Fruit fly (Drosophila melanogaster) whole organism, embryonic: Measurements from ENCODE around the gene CG17764.
A peak's percentile ranks its signal among the peaks of the same experiment; 100 is the strongest.

Experiments used
- Atf6 ChIP-seq: fragments of 200-800 bp; sonication (Bioruptor generic); IDR thresholded peaks from 2 replicates; pipeline ENCODE4 v1.3.6; 2022; ENCODE audit warnings: missing biosample characterization, missing genetic modification characterization
- Blimp-1 ChIP-seq: fragments of 200-800 bp; sonication (Bioruptor generic); optimal IDR thresholded peaks from 3 replicates; lab custom pipeline; 2018; ENCODE audit warnings: missing biosample characterization, missing genetic modification characterization, mild to moderate bottlenecking, moderate library complexity, missing genetic modification reagents
- CG10209 ChIP-seq: fragments of 200-800 bp; sonication (Bioruptor generic); optimal IDR thresholded peaks from 3 replicates; lab custom pipeline; 2017; ENCODE audit warnings: missing biosample characterization, mild to moderate bottlenecking, missing genetic modification characterization, missing genetic modification reagents
- CG1024 ChIP-seq: fragments of 200-800 bp; sonication (Bioruptor generic); IDR thresholded peaks from 2 replicates; pipeline ENCODE4 v1.3.6; 2022; ENCODE audit warnings: missing biosample characterization, missing genetic modification characterization
- CG10979 ChIP-seq: fragments of 200-800 bp; sonication (Bioruptor generic); optimal IDR thresholded peaks from 2 replicates; lab custom pipeline; 2018; ENCODE audit warnings: missing biosample characterization, mild to moderate bottlenecking, missing genetic modification characterization, moderate library complexity
- CG11560 ChIP-seq: fragments of 200-800 bp; sonication (Bioruptor generic); IDR thresholded peaks from 3 replicates; pipeline ENCODE4 v1.3.6; 2022; ENCODE audit warnings: missing biosample characterization, missing genetic modification characterization
- CG11723 ChIP-seq: fragments of 200-800 bp; sonication (Bioruptor generic); optimal IDR thresholded peaks from 2 replicates; lab custom pipeline; 2017; ENCODE audit warnings: missing biosample characterization, mild to moderate bottlenecking, missing genetic modification characterization
- CG13287 ChIP-seq: fragments of 200-800 bp; sonication (Bioruptor generic); IDR thresholded peaks from 2 replicates; pipeline ENCODE4 v1.3.6; 2022; ENCODE audit warnings: missing biosample characterization, missing genetic modification characterization; ENCODE audit not compliant: partially characterized antibody
- CG13894 ChIP-seq: fragments of 200-800 bp; sonication (Bioruptor generic); optimal IDR thresholded peaks from 3 replicates; lab custom pipeline; 2018; ENCODE audit warnings: missing biosample characterization, mild to moderate bottlenecking, missing genetic modification characterization, moderate library complexity
- CG16779 ChIP-seq: fragments of 200-800 bp; sonication (Bioruptor generic); IDR thresholded peaks from 2 replicates; pipeline ENCODE4 v1.3.6; 2022; ENCODE audit warnings: missing biosample characterization, missing genetic modification characterization
- CG2120 ChIP-seq: fragments of 200-800 bp; sonication (Bioruptor generic); optimal IDR thresholded peaks from 3 replicates; lab custom pipeline; 2016; ENCODE audit warnings: missing biosample characterization, missing genetic modification characterization
- CG2129 ChIP-seq: fragments of 200-800 bp; sonication (Bioruptor generic); IDR thresholded peaks from 2 replicates; pipeline ENCODE4 v1.3.6; 2022; ENCODE audit warnings: missing biosample characterization, missing genetic modification characterization; ENCODE audit not compliant: partially characterized antibody
- CG2889 ChIP-seq: fragments of 200-800 bp; sonication (Bioruptor generic); IDR thresholded peaks from 3 replicates; pipeline ENCODE4 v1.3.6; 2022; ENCODE audit warnings: missing biosample characterization, missing genetic modification characterization
- CG32532 ChIP-seq: fragments of 200-800 bp; sonication (Bioruptor generic); IDR thresholded peaks from 2 replicates; pipeline ENCODE4 v1.3.6; 2022; ENCODE audit warnings: missing biosample characterization, missing genetic modification characterization
- CG32772 ChIP-seq: fragments of 200-800 bp; sonication (Bioruptor generic); IDR thresholded peaks from 2 replicates; pipeline ENCODE4 v1.3.6; 2022; ENCODE audit warnings: missing biosample characterization, missing genetic modification characterization
- CG34422 ChIP-seq: fragments of 200-800 bp; sonication (Bioruptor generic); IDR thresholded peaks from 3 replicates; pipeline ENCODE4 v1.3.6; 2022; ENCODE audit warnings: missing biosample characterization, missing genetic modification characterization
- CG3847 ChIP-seq: fragments of 200-800 bp; sonication (Bioruptor generic); IDR thresholded peaks from 2 replicates; pipeline ENCODE4 v1.3.6; 2022; ENCODE audit warnings: missing biosample characterization, missing genetic modification characterization
- CG4328 ChIP-seq: fragments of 200-800 bp; sonication (Bioruptor generic); optimal IDR thresholded peaks from 3 replicates; lab custom pipeline; 2017; ENCODE audit warnings: missing biosample characterization, missing genetic modification reagents, missing genetic modification characterization
- CG4404 ChIP-seq: fragments of 200-800 bp; sonication (Bioruptor generic); IDR thresholded peaks from 2 replicates; pipeline ENCODE4 v1.3.6; 2022; ENCODE audit warnings: missing biosample characterization, missing genetic modification characterization
- CG4707 ChIP-seq: fragments of 200-800 bp; sonication (Bioruptor generic); optimal IDR thresholded peaks from 2 replicates; lab custom pipeline; 2018; ENCODE audit warnings: missing biosample characterization, mild to moderate bottlenecking, missing genetic modification characterization, moderate library complexity
- CG5180 ChIP-seq: fragments of 200-800 bp; sonication (Bioruptor generic); optimal IDR thresholded peaks from 3 replicates; lab custom pipeline; 2017; ENCODE audit warnings: missing biosample characterization, missing genetic modification characterization, mild to moderate bottlenecking, moderate library complexity, missing genetic modification reagents
- CG6813 ChIP-seq: fragments of 200-800 bp; sonication (Bioruptor generic); optimal IDR thresholded peaks from 2 replicates; lab custom pipeline; 2017; ENCODE audit warnings: missing biosample characterization, missing genetic modification characterization, mild to moderate bottlenecking, moderate library complexity, missing genetic modification reagents
- CG9437 ChIP-seq: fragments of 200-800 bp; sonication (Bioruptor generic); optimal IDR thresholded peaks from 2 replicates; lab custom pipeline; 2018; ENCODE audit warnings: missing biosample characterization, mild to moderate bottlenecking, missing genetic modification characterization
- Dip2 ChIP-seq: fragments of 200-800 bp; sonication (Bioruptor generic); IDR thresholded peaks from 2 replicates; pipeline ENCODE4 v1.3.6; 2022; ENCODE audit warnings: missing biosample characterization, missing genetic modification characterization
- Fer1 ChIP-seq: fragments of 200-800 bp; sonication (Bioruptor generic); optimal IDR thresholded peaks from 2 replicates; lab custom pipeline; 2017; ENCODE audit warnings: missing biosample characterization, mild to moderate bottlenecking, missing genetic modification characterization
- H15 ChIP-seq: fragments of 200-800 bp; sonication (Bioruptor generic); IDR thresholded peaks from 3 replicates; pipeline ENCODE4 v1.3.6; 2022; ENCODE audit warnings: missing biosample characterization, missing genetic modification characterization
- Hmx ChIP-seq: fragments of 200-800 bp; sonication (Bioruptor generic); optimal IDR thresholded peaks from 2 replicates; lab custom pipeline; 2016; ENCODE audit warnings: missing biosample characterization, missing genetic modification characterization
- Hr78 ChIP-seq, 2 experiments: fragments of 200-800 bp in 1 of 2; fragments of >200 bp in 1 of 2; sonication (Bioruptor generic) in 1 of 2; optimal IDR thresholded peaks; 2 replicates each; lab custom pipeline; 2017 to 2019; ENCODE audit warnings: missing biosample characterization in 2 of 2, missing genetic modification characterization in 2 of 2, mild to moderate bottlenecking in 1 of 2, moderate library complexity in 1 of 2
- MTF-1 ChIP-seq: fragments of 200-800 bp; sonication (Bioruptor generic); optimal IDR thresholded peaks from 2 replicates; lab custom pipeline; 2018; ENCODE audit warnings: missing biosample characterization, mild to moderate bottlenecking, missing genetic modification characterization, borderline replicate concordance
- Myb ChIP-seq: fragments of 200-800 bp; sonication (Bioruptor generic); optimal IDR thresholded peaks from 2 replicates; lab custom pipeline; 2016; ENCODE audit warnings: missing biosample characterization, missing genetic modification characterization
- NfI ChIP-seq: fragments of 200-800 bp; sonication (Bioruptor generic); optimal IDR thresholded peaks from 3 replicates; lab custom pipeline; 2018; ENCODE audit warnings: missing biosample characterization, mild to moderate bottlenecking, missing genetic modification characterization, moderate library complexity
- Sox100B ChIP-seq: fragments of 200-800 bp; sonication (Bioruptor generic); optimal IDR thresholded peaks from 3 replicates; lab custom pipeline; 2018; ENCODE audit warnings: missing biosample characterization, mild to moderate bottlenecking, missing genetic modification characterization
- Sox102F ChIP-seq: fragments of 200-800 bp; sonication (Bioruptor generic); optimal IDR thresholded peaks from 2 replicates; lab custom pipeline; 2018; ENCODE audit warnings: missing biosample characterization, mild to moderate bottlenecking, missing genetic modification characterization, moderate library complexity
- Sry-δ ChIP-seq: fragments of 200-800 bp; sonication (Bioruptor generic); optimal IDR thresholded peaks from 2 replicates; lab custom pipeline; 2016; ENCODE audit warnings: missing biosample characterization, missing genetic modification characterization
- Taf1 ChIP-seq: fragments of 200-800 bp; sonication (Bioruptor generic); IDR thresholded peaks from 2 replicates; pipeline ENCODE4 v1.3.6; 2022; ENCODE audit warnings: missing biosample characterization, missing genetic modification characterization
- ab ChIP-seq: fragments of 200-800 bp; sonication (Bioruptor generic); optimal IDR thresholded peaks from 2 replicates; lab custom pipeline; 2016; ENCODE audit warnings: missing biosample characterization, missing genetic modification characterization
- bowl ChIP-seq: fragments of 200-800 bp; sonication (Bioruptor generic); IDR thresholded peaks from 2 replicates; pipeline ENCODE4 v1.3.6; 2022; ENCODE audit warnings: missing biosample characterization, missing genetic modification characterization
- corto ChIP-seq: fragments of 200-800 bp; sonication (Bioruptor generic); optimal IDR thresholded peaks from 2 replicates; lab custom pipeline; 2016; ENCODE audit warnings: missing biosample characterization, mild to moderate bottlenecking, missing genetic modification characterization, moderate library complexity
- dysf ChIP-seq: fragments of 200-800 bp; sonication (Bioruptor generic); IDR thresholded peaks from 3 replicates; pipeline ENCODE4 v1.3.6; 2022; ENCODE audit warnings: missing biosample characterization, missing genetic modification characterization
- esg ChIP-seq: fragments of 200-800 bp; sonication (Bioruptor generic); conservative IDR thresholded peaks from 2 replicates; pipeline ENCODE4 v1.3.6; 2022; ENCODE audit warnings: missing biosample characterization, missing genetic modification characterization
- hkb ChIP-seq, 2 experiments: fragments of 200-800 bp in 1 of 2; fragments of >200 bp in 1 of 2; sonication (Bioruptor generic) in 1 of 2; IDR thresholded peaks in 1 of 2; optimal IDR thresholded peaks in 1 of 2; 2 replicates each; pipeline versions ENCODE4 v1.3.6 to Lab custom; 2017 to 2022; ENCODE audit warnings: missing biosample characterization in 1 of 2, missing genetic modification characterization in 1 of 2
- jing ChIP-seq: fragments of 200-800 bp; sonication (Bioruptor generic); optimal IDR thresholded peaks from 2 replicates; lab custom pipeline; 2018; ENCODE audit warnings: missing biosample characterization, mild to moderate bottlenecking, missing genetic modification characterization
- lmd ChIP-seq: fragments of 200-800 bp; sonication (Bioruptor generic); IDR thresholded peaks from 2 replicates; pipeline ENCODE4 v1.3.6; 2022; ENCODE audit warnings: missing biosample characterization, missing genetic modification characterization
- luna ChIP-seq: fragments of 200-800 bp; sonication (Bioruptor generic); optimal IDR thresholded peaks from 2 replicates; lab custom pipeline; 2016; ENCODE audit warnings: missing biosample characterization, missing genetic modification characterization
- nom ChIP-seq: fragments of 200-800 bp; sonication (Bioruptor generic); optimal IDR thresholded peaks from 2 replicates; lab custom pipeline; 2017; ENCODE audit warnings: missing biosample characterization, missing genetic modification characterization, mild to moderate bottlenecking, moderate library complexity, missing genetic modification reagents
- pan ChIP-seq, 4 experiments: fragments of >200 bp in 3 of 4; fragments of 200-800 bp in 1 of 4; sonication (Bioruptor generic) in 1 of 4; optimal IDR thresholded peaks in 3 of 4; IDR thresholded peaks in 1 of 4; 2 replicates each; pipeline versions ENCODE4 v1.3.6 to Lab custom; 2017 to 2022; ENCODE audit warnings: missing biosample characterization in 2 of 4, missing genetic modification characterization in 2 of 4, mixed read lengths in 1 of 4
- ro ChIP-seq: fragments of 200-800 bp; sonication (Bioruptor generic); IDR thresholded peaks from 2 replicates; pipeline ENCODE4 v1.3.6; 2022; ENCODE audit warnings: missing biosample characterization, missing genetic modification characterization
- stwl ChIP-seq: fragments of 200-800 bp; sonication (Bioruptor generic); optimal IDR thresholded peaks from 3 replicates; lab custom pipeline; 2018; ENCODE audit warnings: missing biosample characterization, mild to moderate bottlenecking, missing genetic modification characterization, moderate library complexity
- zfh2 ChIP-seq: fragments of 200-800 bp; sonication (Bioruptor generic); optimal IDR thresholded peaks from 2 replicates; lab custom pipeline; 2016; ENCODE audit warnings: missing biosample characterization, missing genetic modification characterization

The CG17764 gene

dm6 chrX:5286513-5286912 is 20.7 kb downstream of the CG17764 start (continued):
- TF ChIP-seq NfI (GFP tag; lab: Kevin White, UChicago) (no peak), CG2129 (no peak), CG1024 (no peak), CG6813 (GFP tag; lab: Kevin White, UChicago) (no peak), jing (GFP tag; lab: Kevin White, UChicago) (no peak), esg (GFP tag; lab: Robert Waterston, UW) (0 out of 2 replicates have a peak, but pooled peaks have one; percentile 6), Atf6 (GFP tag; lab: Robert Waterston, UW) (no peak), Hr78 (GFP tag; optimal IDR thresholded peaks at IDR 0.05; lab: Kevin White, UChicago) (no peak), bowl (GFP tag; lab: Robert Waterston, UW) (no peak), luna (GFP tag; lab: Kevin White, UChicago) (no peak), CG10209 (no peak), CG11560 (tag; lab: Robert Waterston, UW) (no peak), Taf1 (GFP tag; lab: Robert Waterston, UW) (no peak), Myb (GFP tag; lab: Kevin White, UChicago) (no peak), Sox100B (GFP tag; lab: Kevin White, UChicago) (peak; percentile 14), Dip2 (GFP tag; lab: Robert Waterston, UW) (no peak), CG2120 (GFP tag; lab: Kevin White, UChicago) (peak; percentile 35), CG34422 (0 out of 3 replicates have a peak, but pooled peaks have one; percentile 27), CG4404 (GFP tag; lab: Robert Waterston, UW) (no peak), lmd (0 out of 2 replicates have a peak, but pooled peaks have one; percentile 16), ro (GFP tag; lab: Robert Waterston, UW) (no peak), corto (GFP tag; lab: Kevin White, UChicago) (no peak), stwl (tag; lab: Kevin White, UChicago) (no peak), CG32772 (no peak), ab (GFP tag; lab: Kevin White, UChicago) (no peak), CG3847 (GFP tag; lab: Robert Waterston, UW) (no peak), Blimp-1 (GFP tag; lab: Kevin White, UChicago) (peak; percentile 4), CG13894 (tag; lab: Kevin White, UChicago) (no peak), CG4707 (GFP tag; lab: Kevin White, UChicago) (no peak), pan (optimal IDR thresholded peaks at IDR 0.05; lab: Kevin White, UChicago) (no peak), pan (GFP tag; optimal IDR thresholded peaks at IDR 0.05 in 1 of 2, IDR thresholded peaks at IDR 0.05 in 1 of 2) (peak in 1 of 2 experiments; percentile 18), MTF-1 (GFP tag; lab: Kevin White, UChicago) (no peak), CG32532 (no peak), H15 (no peak), dysf (GFP tag; lab: Robert Waterston, UW) (peak; percentile 40; the same call in 1 of the 3 replicates), Sox102F (GFP tag; lab: Kevin White, UChicago) (peak; percentile 3), Fer1 (GFP tag; lab: Kevin White, UChicago) (peak; percentile 31), CG16779 (no peak), CG5180 (GFP tag; lab: Kevin White, UChicago) (no peak), nom (no peak), Hmx (no peak), CG2889 (no peak), CG10979 (tag; lab: Kevin White, UChicago) (no peak), CG9437 (GFP tag; lab: Kevin White, UChicago) (no peak), CG11723 (no peak), CG4328 (GFP tag; lab: Kevin White, UChicago) (no peak), CG13287 (GFP tag; lab: Robert Waterston, UW) (no peak), Sry-δ (GFP tag; lab: Kevin White, UChicago) (no peak), zfh2 (GFP tag; lab: Kevin White, UChicago) (no peak), hkb (optimal IDR thresholded peaks at IDR 0.05; lab: Kevin White, UChicago) (no peak), hkb (GFP tag; IDR thresholded peaks at IDR 0.05; lab: Robert Waterston, UW) (peak; percentile 48; the same call in 1 of the 2 replicates)
